Worm (Caenorhabditis elegans): ENCODE results near the gene T22E5.6.

The T22E5.6 gene

ce11 chrX:6371192-6372116 is 44.8 kb downstream of the T22E5.6 start (continued):
- TF ChIP-seq nhr-76 (tag; optimal IDR thresholded peaks at IDR 0.05), result no peak
- peak; percentile 73 for TF ChIP-seq nhr-71 (tag; optimal IDR thresholded peaks at IDR 0.05)
- TF ChIP-seq tlp-1 (tag; optimal IDR thresholded peaks at IDR 0.05), result no peak
- no peak for TF ChIP-seq ztf-4 (tag; optimal IDR thresholded peaks at IDR 0.05)
- TF ChIP-seq elt-2 (tag; optimal IDR thresholded peaks at IDR 0.05), result no peak
- TF ChIP-seq skn-1 (tag; optimal IDR thresholded peaks at IDR 0.05), result peak; percentile 35
- peak; percentile 41 for TF ChIP-seq nhr-77 (tag; optimal IDR thresholded peaks at IDR 0.05)
- TF ChIP-seq lir-3 (tag; optimal IDR thresholded peaks at IDR 0.05; ENCODE audit: poor library complexity), result peak; percentile 46
- no peak for TF ChIP-seq mef-2 (tag; optimal IDR thresholded peaks at IDR 0.05)
- no peak for TF ChIP-seq jun-1 (tag; optimal IDR thresholded peaks at IDR 0.05)
- TF ChIP-seq C34B4.2 (tag; optimal IDR thresholded peaks at IDR 0.05), result no peak
- peak in 1 of 3 experiments; percentile 1 for TF ChIP-seq dpl-1 (GFP tag; optimal IDR thresholded peaks at IDR 0.05)
- peak; percentile 24 to 51 for TF ChIP-seq lsy-2 (tag; optimal IDR thresholded peaks at IDR 0.05)
- TF ChIP-seq nhr-84 (tag; optimal IDR thresholded peaks at IDR 0.05), result no peak
- TF ChIP-seq C16A3.4 (tag; optimal IDR thresholded peaks at IDR 0.05), result peak; percentile 42
- TF ChIP-seq nhr-47 (tag; optimal IDR thresholded peaks at IDR 0.05), result peak; percentile 77
- no peak for TF ChIP-seq Y116A8C.19 (tag; optimal IDR thresholded peaks at IDR 0.05; ENCODE audit: borderline replicate concordance)
- peak in 1 of 2 experiments; percentile 67 for TF ChIP-seq lin-35 (GFP tag; optimal IDR thresholded peaks at IDR 0.05)
- no peak for TF ChIP-seq sptf-1 (tag; optimal IDR thresholded peaks at IDR 0.05)
- TF ChIP-seq nhr-11 (tag; optimal IDR thresholded peaks at IDR 0.05), result no peak
- no peak for TF ChIP-seq ceh-90 (tag; optimal IDR thresholded peaks at IDR 0.05)
- no peak for TF ChIP-seq C04F5.9 (tag; optimal IDR thresholded peaks at IDR 0.05)
- no peak for TF ChIP-seq lin-15B (tag; optimal IDR thresholded peaks at IDR 0.05)
- no peak for TF ChIP-seq hpl-2 (GFP tag; optimal IDR thresholded peaks at IDR 0.05)
- peak; percentile 60 for TF ChIP-seq rnt-1 (tag; optimal IDR thresholded peaks at IDR 0.05)
- TF ChIP-seq snu-23 (GFP tag; optimal IDR thresholded peaks at IDR 0.05), result peak; percentile 75
- TF ChIP-seq pax-3 (tag; optimal IDR thresholded peaks at IDR 0.05), result no peak
- TF ChIP-seq ceh-88 (GFP tag; IDR thresholded peaks at IDR 0.05), result no peak
- no peak for TF ChIP-seq unc-98 (GFP tag; IDR thresholded peaks at IDR 0.05)
- TF ChIP-seq ces-1 (GFP tag; optimal IDR thresholded peaks at IDR 0.05), result no peak
- TF ChIP-seq ceh-82 (tag; optimal IDR thresholded peaks at IDR 0.05), result peak; percentile 21 to 30 (median 25)
- no peak for TF ChIP-seq hlh-17 (GFP tag; optimal IDR thresholded peaks at IDR 0.05; ENCODE audit: borderline replicate concordance)
- no peak for TF ChIP-seq nhr-28 (tag; optimal IDR thresholded peaks at IDR 0.05)
- TF ChIP-seq unc-130 (tag; optimal IDR thresholded peaks at IDR 0.05), result peak; percentile 41
- no peak for TF ChIP-seq ztf-11 (tag; optimal IDR thresholded peaks at IDR 0.05)
- TF ChIP-seq zag-1 (tag; optimal IDR thresholded peaks at IDR 0.05), result no peak
- no peak for TF ChIP-seq nhr-237 (tag; optimal IDR thresholded peaks at IDR 0.05)
- peak; percentile 63 for TF ChIP-seq lin-14 (GFP tag; optimal IDR thresholded peaks at IDR 0.05)
- TF ChIP-seq swsn-7 (tag; optimal IDR thresholded peaks at IDR 0.05), result peak; percentile 66
- peak; percentile 69 for TF ChIP-seq nhr-20 (tag; optimal IDR thresholded peaks at IDR 0.05)
- TF ChIP-seq fkh-8 (tag; optimal IDR thresholded peaks at IDR 0.05), result peak; percentile 29
- TF ChIP-seq F16B12.6 (tag; optimal IDR thresholded peaks at IDR 0.05), result no peak
- TF ChIP-seq mep-1 (tag; optimal IDR thresholded peaks at IDR 0.05), result peak; percentile 46
- TF ChIP-seq xbp-1 (tag; optimal IDR thresholded peaks at IDR 0.05), result peak; percentile 74
- no peak for TF ChIP-seq blmp-1 (tag; optimal IDR thresholded peaks at IDR 0.05)
- no peak for TF ChIP-seq snpc-4 (tag; optimal IDR thresholded peaks at IDR 0.05)
- TF ChIP-seq irx-1 (tag; optimal IDR thresholded peaks at IDR 0.05), result peak; percentile 49
- no peak for TF ChIP-seq ceh-63 (GFP tag; optimal IDR thresholded peaks at IDR 0.05)
- peak; percentile 59 for TF ChIP-seq nhr-90 (tag; optimal IDR thresholded peaks at IDR 0.05; ENCODE audit: poor library complexity)
- no peak for TF ChIP-seq mab-9 (GFP tag; IDR thresholded peaks at IDR 0.05)
- TF ChIP-seq hlh-4 (tag; optimal IDR thresholded peaks at IDR 0.05), result no peak
